Worm (Caenorhabditis elegans) whole organism, mixed stage, embryonic: ENCODE data around the gene R05H11.1.

Source experiments
- M03D4.4 ChIP-seq: sonication (generic microtip); optimal IDR thresholded peaks from 2 replicates; lab custom pipeline; 2017; ENCODE audit warnings: mild to moderate bottlenecking, missing genetic modification characterization, missing compliant biosample characterization
- bed-3 ChIP-seq: fragments of 200-800 bp; sonication (Bioruptor generic); optimal IDR thresholded peaks from 3 replicates; lab custom pipeline; 2018; ENCODE audit warnings: mild to moderate bottlenecking, missing genetic modification characterization, moderate library complexity, missing compliant biosample characterization
- blmp-1 ChIP-seq: fragments of 150-350 bp; optimal IDR thresholded peaks from 2 replicates; lab custom pipeline; 2014; ENCODE audit warnings: missing biosample characterization, missing genetic modification characterization
- ceh-39 ChIP-seq: fragments of 150-350 bp; optimal IDR thresholded peaks from 2 replicates; lab custom pipeline; 2014; ENCODE audit warnings: missing biosample characterization, missing genetic modification characterization
- ceh-43 ChIP-seq: fragments of 200-800 bp; sonication (Bioruptor generic); optimal IDR thresholded peaks from 2 replicates; lab custom pipeline; 2018; ENCODE audit warnings: mild to moderate bottlenecking, missing genetic modification characterization, moderate library complexity, missing compliant biosample characterization
- ceh-83 ChIP-seq: fragments of 200-800 bp; sonication (Bioruptor generic); optimal IDR thresholded peaks from 2 replicates; lab custom pipeline; 2018; ENCODE audit warnings: mild to moderate bottlenecking, missing genetic modification characterization, missing compliant biosample characterization
- ces-1 ChIP-seq: fragments of 150-350 bp; optimal IDR thresholded peaks from 2 replicates; lab custom pipeline; 2014; ENCODE audit warnings: missing biosample characterization, missing genetic modification reagents, missing genetic modification characterization
- cnd-1 ChIP-seq: fragments of 200-800 bp; sonication (Bioruptor generic); optimal IDR thresholded peaks from 2 replicates; lab custom pipeline; 2018; ENCODE audit warnings: mild to moderate bottlenecking, missing genetic modification characterization, missing compliant biosample characterization
- drap-1 ChIP-seq: fragments of 200-800 bp; sonication (Bioruptor generic); optimal IDR thresholded peaks from 3 replicates; lab custom pipeline; 2018; ENCODE audit warnings: mild to moderate bottlenecking, missing genetic modification characterization, missing compliant biosample characterization
- elt-1 ChIP-seq: sonication (generic microtip); optimal IDR thresholded peaks from 2 replicates; lab custom pipeline; 2017; ENCODE audit warnings: missing genetic modification characterization, mild to moderate bottlenecking, missing compliant biosample characterization, antibody characterized with exemption, moderate library complexity, borderline replicate concordance; ENCODE audit not compliant: insufficient read depth
- flh-1 ChIP-seq: fragments of 200-800 bp; sonication (Bioruptor generic); optimal IDR thresholded peaks from 2 replicates; lab custom pipeline; 2018; ENCODE audit warnings: mild to moderate bottlenecking, missing genetic modification characterization, moderate library complexity, missing compliant biosample characterization
- ham-2 ChIP-seq: fragments of 200-800 bp; sonication (Bioruptor generic); optimal IDR thresholded peaks from 2 replicates; lab custom pipeline; 2018; ENCODE audit warnings: mild to moderate bottlenecking, missing genetic modification characterization, missing compliant biosample characterization
- lin-13 ChIP-seq: fragments of 150-350 bp; optimal IDR thresholded peaks from 2 replicates; lab custom pipeline; 2014; ENCODE audit warnings: missing biosample characterization, missing genetic modification characterization
- lin-32 ChIP-seq: fragments of 200-800 bp; sonication (Bioruptor generic); optimal IDR thresholded peaks from 2 replicates; lab custom pipeline; 2018; ENCODE audit warnings: mild to moderate bottlenecking, missing genetic modification characterization, missing compliant biosample characterization
- lsy-2 ChIP-seq: fragments of 150-350 bp; optimal IDR thresholded peaks from 2 replicates; lab custom pipeline; 2014; ENCODE audit warnings: missing biosample characterization, missing genetic modification characterization
- mab-5 ChIP-seq: fragments of 150-350 bp; optimal IDR thresholded peaks from 2 replicates; lab custom pipeline; 2014; ENCODE audit warnings: missing biosample characterization, missing genetic modification characterization
- mls-2 ChIP-seq: sonication (generic microtip); optimal IDR thresholded peaks from 2 replicates; lab custom pipeline; 2016; ENCODE audit warnings: mild to moderate bottlenecking, missing genetic modification characterization, moderate library complexity, missing compliant biosample characterization
- nhr-12 ChIP-seq: fragments of 150-350 bp; optimal IDR thresholded peaks from 2 replicates; lab custom pipeline; 2014; ENCODE audit warnings: missing biosample characterization, missing genetic modification characterization
- nhr-2 ChIP-seq: fragments of 150-350 bp; optimal IDR thresholded peaks from 2 replicates; lab custom pipeline; 2014; ENCODE audit warnings: missing biosample characterization, missing genetic modification characterization
- nhr-28 ChIP-seq: fragments of 150-350 bp; optimal IDR thresholded peaks from 2 replicates; lab custom pipeline; 2014; ENCODE audit warnings: missing biosample characterization, missing genetic modification characterization
- nhr-76 ChIP-seq: sonication (generic microtip); optimal IDR thresholded peaks from 2 replicates; lab custom pipeline; 2017; ENCODE audit warnings: missing biosample characterization, missing genetic modification characterization
- pha-4 ChIP-seq: fragments of 150-350 bp; optimal IDR thresholded peaks from 2 replicates; lab custom pipeline; 2018; ENCODE audit warnings: missing biosample characterization, missing genetic modification reagents, missing genetic modification characterization
- sem-2 ChIP-seq: fragments of 200-800 bp; sonication (Bioruptor generic); optimal IDR thresholded peaks from 2 replicates; lab custom pipeline; 2018; ENCODE audit warnings: mild to moderate bottlenecking, missing genetic modification characterization, missing compliant biosample characterization
- snpc-4 ChIP-seq: fragments of 150-350 bp; optimal IDR thresholded peaks from 2 replicates; lab custom pipeline; 2014; ENCODE audit warnings: missing biosample characterization, missing genetic modification characterization
- sptf-1 ChIP-seq: sonication (generic microtip); optimal IDR thresholded peaks from 2 replicates; lab custom pipeline; 2017; ENCODE audit warnings: mild to moderate bottlenecking, missing genetic modification characterization, moderate library complexity, missing compliant biosample characterization
- tbx-8 ChIP-seq: fragments of 200-800 bp; sonication (Bioruptor generic); optimal IDR thresholded peaks from 2 replicates; lab custom pipeline; 2018; ENCODE audit warnings: mild to moderate bottlenecking, missing genetic modification characterization, moderate library complexity, missing compliant biosample characterization
- unc-120 ChIP-seq: sonication (generic microtip); optimal IDR thresholded peaks from 2 replicates; lab custom pipeline; 2017; ENCODE audit warnings: missing genetic modification characterization, missing compliant biosample characterization; ENCODE audit not compliant: poor library complexity, severe bottlenecking
- unc-39 ChIP-seq: fragments of 150-350 bp; optimal IDR thresholded peaks from 2 replicates; lab custom pipeline; 2014; ENCODE audit warnings: missing biosample characterization, missing genetic modification characterization
- unc-62 ChIP-seq: fragments of 150-350 bp; optimal IDR thresholded peaks from 2 replicates; lab custom pipeline; 2014; ENCODE audit warnings: missing biosample characterization, missing genetic modification reagents, missing genetic modification characterization
- ztf-11 ChIP-seq: fragments of 150-350 bp; optimal IDR thresholded peaks from 2 replicates; lab custom pipeline; 2014; ENCODE audit warnings: missing biosample characterization, missing genetic modification characterization

The R05H11.1 gene

ce11 chrIII:6798906-6799305 is 3.5 kb downstream of the R05H11.1 start:
- no peak for TF ChIP-seq lin-13 (tag; lab: Kevin White, UChicago)
- TF ChIP-seq unc-39 (tag; lab: Kevin White, UChicago): no peak
- no peak for TF ChIP-seq ces-1 (GFP tag; lab: Kevin White, UChicago)
- no peak for TF ChIP-seq unc-62 (GFP tag; lab: Kevin White, UChicago)
- no peak for TF ChIP-seq flh-1 (GFP tag; lab: Kevin White, UChicago)
- no peak for TF ChIP-seq blmp-1 (tag; lab: Kevin White, UChicago)
- TF ChIP-seq lin-32 (GFP tag; lab: Kevin White, UChicago): no peak

ce11 chrIII:6799664-6800063 is 4.2 kb downstream of the R05H11.1 start:
- TF ChIP-seq sptf-1 (tag; lab: Kevin White, UChicago): no peak
- TF ChIP-seq flh-1 (GFP tag; lab: Kevin White, UChicago): no peak
- TF ChIP-seq pha-4: no peak
- TF ChIP-seq nhr-76 (tag; lab: Kevin White, UChicago): no peak
- no peak for TF ChIP-seq lin-32 (GFP tag; lab: Kevin White, UChicago)
- TF ChIP-seq nhr-28 (tag; lab: Kevin White, UChicago): no peak
- no peak for TF ChIP-seq cnd-1 (tag; lab: Kevin White, UChicago)
- TF ChIP-seq ceh-39 (tag; lab: Kevin White, UChicago): no peak
- no peak for TF ChIP-seq tbx-8 (GFP tag; lab: Kevin White, UChicago)
- no peak for TF ChIP-seq unc-62 (GFP tag; lab: Kevin White, UChicago)
- no peak for TF ChIP-seq nhr-12 (tag; lab: Kevin White, UChicago)
- no peak for TF ChIP-seq mab-5 (tag; lab: Kevin White, UChicago)
- TF ChIP-seq unc-39 (tag; lab: Kevin White, UChicago): no peak
- no peak for TF ChIP-seq ztf-11
- no peak for TF ChIP-seq lin-13 (tag; lab: Kevin White, UChicago)
- TF ChIP-seq sem-2 (GFP tag; lab: Kevin White, UChicago): no peak
- TF ChIP-seq unc-120 (tag; lab: Kevin White, UChicago): no peak
- TF ChIP-seq bed-3 (GFP tag; lab: Kevin White, UChicago): no peak
- TF ChIP-seq, all 35 proteins: peak for 0

ce11 chrIII:6802488-6802887 is 7.1 kb downstream of the R05H11.1 start, which contains the start of gene lim-8:
lim-8 (plus strand) TSS chrIII:6802788.
- no peak for TF ChIP-seq tbx-8 (GFP tag; lab: Kevin White, UChicago)

- no peak for TF ChIP-seq unc-62 (GFP tag; lab: Kevin White, UChicago)
- no peak for TF ChIP-seq unc-39 (tag; lab: Kevin White, UChicago)
- no peak for TF ChIP-seq ham-2 (GFP tag; lab: Kevin White, UChicago)
- TF ChIP-seq ceh-83 (GFP tag; lab: Kevin White, UChicago): no peak
- no peak for TF ChIP-seq blmp-1 (tag; lab: Kevin White, UChicago)
- TF ChIP-seq, all 35 proteins: peak for 0
Measured at ce11 chrIII:6803107-6803506, 7.7 kb downstream of the R05H11.1 start.

- peak; percentile 29 for TF ChIP-seq tbx-8 (GFP tag; lab: Kevin White, UChicago)
- no peak for TF ChIP-seq ztf-11
- no peak for TF ChIP-seq snpc-4 (tag; lab: Kevin White, UChicago)
- TF ChIP-seq unc-62 (GFP tag; lab: Kevin White, UChicago): no peak
- TF ChIP-seq M03D4.4 (tag; lab: Kevin White, UChicago): peak; percentile 69
- no peak for TF ChIP-seq blmp-1 (tag; lab: Kevin White, UChicago)
- no peak for TF ChIP-seq nhr-28 (tag; lab: Kevin White, UChicago)
- TF ChIP-seq sem-2 (GFP tag; lab: Kevin White, UChicago): peak; percentile 53
- no peak for TF ChIP-seq pha-4
- no peak for TF ChIP-seq ceh-39 (tag; lab: Kevin White, UChicago)
- TF ChIP-seq sptf-1 (tag; lab: Kevin White, UChicago): peak; percentile 76
- TF ChIP-seq drap-1: peak; percentile 55
- TF ChIP-seq nhr-2 (tag; lab: Kevin White, UChicago): no peak
- peak; percentile 40 for TF ChIP-seq ham-2 (GFP tag; lab: Kevin White, UChicago)
- TF ChIP-seq bed-3 (GFP tag; lab: Kevin White, UChicago): peak; percentile 53
- TF ChIP-seq ceh-43 (GFP tag; lab: Kevin White, UChicago): peak; percentile 33
- no peak for TF ChIP-seq lsy-2 (tag; lab: Kevin White, UChicago)
- TF ChIP-seq mab-5 (tag; lab: Kevin White, UChicago): no peak
- TF ChIP-seq ces-1 (GFP tag; lab: Kevin White, UChicago): no peak
- TF ChIP-seq lin-13 (tag; lab: Kevin White, UChicago): no peak
- peak; percentile 27 for TF ChIP-seq unc-120 (tag; lab: Kevin White, UChicago)
- no peak for TF ChIP-seq elt-1 (tag; lab: Kevin White, UChicago)
- peak; percentile 52 for TF ChIP-seq mls-2 (tag; lab: Kevin White, UChicago)
- peak; percentile 45 for TF ChIP-seq cnd-1 (tag; lab: Kevin White, UChicago)
- peak; percentile 21 for TF ChIP-seq lin-32 (GFP tag; lab: Kevin White, UChicago)
- TF ChIP-seq ceh-83 (GFP tag; lab: Kevin White, UChicago): peak; percentile 61
- no peak for TF ChIP-seq flh-1 (GFP tag; lab: Kevin White, UChicago)
Measured at ce11 chrIII:6805397-6805796, 10.0 kb downstream of the R05H11.1 start.
